Worm (Caenorhabditis elegans): Measurements from ENCODE around the gene K12H6.9.

ce11 chrII:2801764-2802163 is 22.4 kb upstream of the K12H6.9 start:
- TF ChIP-seq hmg-1.2 (GFP tag; IDR thresholded peaks at IDR 0.05) (peak; percentile 55), K11D2.4 (GFP tag; IDR thresholded peaks at IDR 0.05) (no peak), hlh-26 (GFP tag; conservative IDR thresholded peaks at IDR 0.05) (no peak), F57A8.1 (GFP tag; optimal IDR thresholded peaks at IDR 0.05) (no peak), ceh-58 (GFP tag; IDR thresholded peaks at IDR 0.05) (no peak), attf-6 (GFP tag; IDR thresholded peaks at IDR 0.05) (no peak), ztf-18 (tag; optimal IDR thresholded peaks at IDR 0.05) (no peak), pha-4 (tag; optimal IDR thresholded peaks at IDR 0.05) (no peak), nfya-1 (tag; optimal IDR thresholded peaks at IDR 0.05; ENCODE audit: borderline replicate concordance, insufficient read depth) (no peak), unc-62 (GFP tag; optimal IDR thresholded peaks at IDR 0.05) (no peak), F49E8.2 (tag; optimal IDR thresholded peaks at IDR 0.05; ENCODE audit: insufficient read depth) (no peak), nhr-90 (tag; optimal IDR thresholded peaks at IDR 0.05) (no peak)
